Worm (Caenorhabditis elegans) whole organism, mixed stage, embryonic: ENCODE data around the gene C08B6.8.

ENCODE experiments used
- M03D4.4 ChIP-seq: sonication (generic microtip); optimal IDR thresholded peaks from 2 replicates; lab custom pipeline; 2017; ENCODE audit warnings: mild to moderate bottlenecking, missing genetic modification characterization, missing compliant biosample characterization
- bed-3 ChIP-seq: fragments of 200-800 bp; sonication (Bioruptor generic); optimal IDR thresholded peaks from 3 replicates; lab custom pipeline; 2018; ENCODE audit warnings: mild to moderate bottlenecking, missing genetic modification characterization, moderate library complexity, missing compliant biosample characterization
- ceh-39 ChIP-seq: fragments of 150-350 bp; optimal IDR thresholded peaks from 2 replicates; lab custom pipeline; 2014; ENCODE audit warnings: missing biosample characterization, missing genetic modification characterization
- ceh-43 ChIP-seq: fragments of 200-800 bp; sonication (Bioruptor generic); optimal IDR thresholded peaks from 2 replicates; lab custom pipeline; 2018; ENCODE audit warnings: mild to moderate bottlenecking, missing genetic modification characterization, moderate library complexity, missing compliant biosample characterization
- ceh-83 ChIP-seq: fragments of 200-800 bp; sonication (Bioruptor generic); optimal IDR thresholded peaks from 2 replicates; lab custom pipeline; 2018; ENCODE audit warnings: mild to moderate bottlenecking, missing genetic modification characterization, missing compliant biosample characterization
- ces-1 ChIP-seq: fragments of 150-350 bp; optimal IDR thresholded peaks from 2 replicates; lab custom pipeline; 2014; ENCODE audit warnings: missing biosample characterization, missing genetic modification reagents, missing genetic modification characterization
- drap-1 ChIP-seq: fragments of 200-800 bp; sonication (Bioruptor generic); optimal IDR thresholded peaks from 3 replicates; lab custom pipeline; 2018; ENCODE audit warnings: mild to moderate bottlenecking, missing genetic modification characterization, missing compliant biosample characterization
- elt-1 ChIP-seq: sonication (generic microtip); optimal IDR thresholded peaks from 2 replicates; lab custom pipeline; 2017; ENCODE audit warnings: missing genetic modification characterization, mild to moderate bottlenecking, missing compliant biosample characterization, antibody characterized with exemption, moderate library complexity, borderline replicate concordance; ENCODE audit not compliant: insufficient read depth
- elt-3 ChIP-seq: fragments of 150-350 bp; optimal IDR thresholded peaks from 2 replicates; lab custom pipeline; 2014; ENCODE audit warnings: missing biosample characterization, missing genetic modification characterization
- ham-2 ChIP-seq: fragments of 200-800 bp; sonication (Bioruptor generic); optimal IDR thresholded peaks from 2 replicates; lab custom pipeline; 2018; ENCODE audit warnings: mild to moderate bottlenecking, missing genetic modification characterization, missing compliant biosample characterization
- hlh-1 ChIP-seq: fragments of 150-350 bp; optimal IDR thresholded peaks from 2 replicates; lab custom pipeline; 2014; ENCODE audit warnings: missing biosample characterization, missing genetic modification reagents, missing genetic modification characterization
- lin-32 ChIP-seq: fragments of 200-800 bp; sonication (Bioruptor generic); optimal IDR thresholded peaks from 2 replicates; lab custom pipeline; 2018; ENCODE audit warnings: mild to moderate bottlenecking, missing genetic modification characterization, missing compliant biosample characterization
- lsy-2 ChIP-seq: fragments of 150-350 bp; optimal IDR thresholded peaks from 2 replicates; lab custom pipeline; 2014; ENCODE audit warnings: missing biosample characterization, missing genetic modification characterization
- mep-1 ChIP-seq: fragments of 150-350 bp; optimal IDR thresholded peaks from 2 replicates; lab custom pipeline; 2017; ENCODE audit warnings: missing biosample characterization, missing genetic modification reagents, missing genetic modification characterization, inconsistent platforms
- mls-2 ChIP-seq: sonication (generic microtip); optimal IDR thresholded peaks from 2 replicates; lab custom pipeline; 2016; ENCODE audit warnings: mild to moderate bottlenecking, missing genetic modification characterization, moderate library complexity, missing compliant biosample characterization
- nhr-12 ChIP-seq: fragments of 150-350 bp; optimal IDR thresholded peaks from 2 replicates; lab custom pipeline; 2014; ENCODE audit warnings: missing biosample characterization, missing genetic modification characterization
- nhr-2 ChIP-seq: fragments of 150-350 bp; optimal IDR thresholded peaks from 2 replicates; lab custom pipeline; 2014; ENCODE audit warnings: missing biosample characterization, missing genetic modification characterization
- nhr-237 ChIP-seq: fragments of 150-350 bp; optimal IDR thresholded peaks from 2 replicates; lab custom pipeline; 2014; ENCODE audit warnings: missing biosample characterization, missing genetic modification characterization
- nhr-28 ChIP-seq: fragments of 150-350 bp; optimal IDR thresholded peaks from 2 replicates; lab custom pipeline; 2014; ENCODE audit warnings: missing biosample characterization, missing genetic modification characterization
- nhr-76 ChIP-seq: sonication (generic microtip); optimal IDR thresholded peaks from 2 replicates; lab custom pipeline; 2017; ENCODE audit warnings: missing biosample characterization, missing genetic modification characterization
- pha-4 ChIP-seq: fragments of 150-350 bp; optimal IDR thresholded peaks from 2 replicates; lab custom pipeline; 2018; ENCODE audit warnings: missing biosample characterization, missing genetic modification reagents, missing genetic modification characterization
- sem-2 ChIP-seq: fragments of 200-800 bp; sonication (Bioruptor generic); optimal IDR thresholded peaks from 2 replicates; lab custom pipeline; 2018; ENCODE audit warnings: mild to moderate bottlenecking, missing genetic modification characterization, missing compliant biosample characterization
- snpc-4 ChIP-seq: fragments of 150-350 bp; optimal IDR thresholded peaks from 2 replicates; lab custom pipeline; 2014; ENCODE audit warnings: missing biosample characterization, missing genetic modification characterization
- sptf-1 ChIP-seq: sonication (generic microtip); optimal IDR thresholded peaks from 2 replicates; lab custom pipeline; 2017; ENCODE audit warnings: mild to moderate bottlenecking, missing genetic modification characterization, moderate library complexity, missing compliant biosample characterization
- tbx-8 ChIP-seq: fragments of 200-800 bp; sonication (Bioruptor generic); optimal IDR thresholded peaks from 2 replicates; lab custom pipeline; 2018; ENCODE audit warnings: mild to moderate bottlenecking, missing genetic modification characterization, moderate library complexity, missing compliant biosample characterization
- unc-120 ChIP-seq: sonication (generic microtip); optimal IDR thresholded peaks from 2 replicates; lab custom pipeline; 2017; ENCODE audit warnings: missing genetic modification characterization, missing compliant biosample characterization; ENCODE audit not compliant: poor library complexity, severe bottlenecking
- unc-62 ChIP-seq: fragments of 150-350 bp; optimal IDR thresholded peaks from 2 replicates; lab custom pipeline; 2014; ENCODE audit warnings: missing biosample characterization, missing genetic modification reagents, missing genetic modification characterization
- zip-8 ChIP-seq: fragments of 150-350 bp; optimal IDR thresholded peaks from 2 replicates; lab custom pipeline; 2014; ENCODE audit warnings: missing biosample characterization, missing genetic modification characterization
- ztf-11 ChIP-seq: fragments of 150-350 bp; optimal IDR thresholded peaks from 2 replicates; lab custom pipeline; 2014; ENCODE audit warnings: missing biosample characterization, missing genetic modification characterization

C08B6.8 gene

DNA sequence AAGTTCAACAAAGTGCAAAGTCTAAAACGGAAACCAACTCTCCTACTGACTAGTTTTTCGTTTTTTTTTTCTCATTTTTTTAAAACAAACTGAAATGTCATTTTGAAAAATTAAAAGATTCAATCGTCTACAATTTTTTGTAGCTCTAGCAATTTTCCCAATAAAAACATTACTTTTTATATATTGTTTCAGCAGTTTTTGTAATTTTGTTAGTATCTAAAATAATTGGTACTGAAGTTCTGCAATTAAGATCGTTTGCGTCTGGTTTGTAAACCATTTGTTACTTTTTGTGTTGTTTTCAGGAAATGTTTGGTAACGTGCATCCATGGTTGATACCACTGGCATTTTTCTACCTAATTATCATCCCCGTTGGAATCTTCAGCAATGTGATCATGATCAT lies 24.1 kb downstream of the C08B6.8 start, which contains the start of gene srsx-30:
Gene srsx-30, plus strand, starts transcription at position 301 of the 400 bp plus-strand sequence.
- TF ChIP-seq ceh-43 (GFP tag; lab: Kevin White, UChicago) (no peak), bed-3 (GFP tag; lab: Kevin White, UChicago) (no peak), nhr-76 (no peak), ces-1 (no peak)

DNA sequence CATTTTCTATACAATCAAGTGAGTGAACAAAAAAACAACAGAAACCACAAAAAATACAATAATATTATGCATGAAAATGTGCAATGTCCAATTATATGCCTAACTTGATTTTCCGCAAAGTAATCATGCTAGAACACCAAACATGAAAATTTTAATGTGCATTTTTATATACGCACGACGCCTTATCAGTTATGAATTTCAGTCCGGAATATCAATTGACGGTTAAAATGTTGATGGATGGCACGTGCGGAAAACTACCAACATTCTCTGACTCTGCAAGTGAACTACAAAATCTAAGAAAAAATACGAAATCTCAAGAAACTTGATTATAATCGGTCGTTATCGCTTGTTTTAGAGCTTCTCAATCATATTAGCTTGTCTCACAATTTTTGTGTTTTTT lies 25.5 kb downstream of the C08B6.8 start:
- TF ChIP-seq hlh-1 (no peak), ceh-39 (tag; lab: Kevin White, UChicago) (no peak), mep-1 (tag; lab: Kevin White, UChicago) (no peak), zip-8 (tag; lab: Kevin White, UChicago) (no peak), pha-4 (no peak), elt-1 (tag; lab: Kevin White, UChicago) (no peak), nhr-2 (tag; lab: Kevin White, UChicago) (no peak), bed-3 (GFP tag; lab: Kevin White, UChicago) (no peak), unc-62 (no peak), nhr-28 (tag; lab: Kevin White, UChicago) (no peak)

DNA sequence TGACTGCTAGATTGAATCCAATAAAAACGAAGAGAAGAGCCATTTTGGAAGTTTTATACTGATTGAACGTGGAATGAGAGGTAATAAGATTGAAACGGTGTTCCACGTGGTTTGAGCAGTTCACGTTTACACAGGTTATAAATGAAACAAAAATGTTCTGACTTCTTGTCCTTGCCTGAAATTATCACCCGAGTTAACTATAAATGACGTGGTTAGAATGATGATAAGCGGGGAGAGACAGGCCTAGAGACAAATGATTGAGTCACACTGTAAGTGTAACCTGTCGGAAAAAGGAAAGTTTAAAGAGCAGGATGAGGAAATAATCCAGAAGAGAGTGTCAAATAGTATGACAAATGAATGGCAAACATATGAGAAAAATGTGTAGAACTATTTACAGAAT lies 26.5 kb downstream of the C08B6.8 start, which contains the start of gene C51E3.10:
Gene C51E3.10, minus strand, starts transcription at position 181 of the 400 bp plus-strand sequence.
- TF ChIP-seq M03D4.4 (tag; lab: Kevin White, UChicago) (no peak), nhr-12 (tag; lab: Kevin White, UChicago) (no peak), nhr-76 (no peak), nhr-28 (tag; lab: Kevin White, UChicago) (no peak), snpc-4 (no peak), ham-2 (GFP tag; lab: Kevin White, UChicago) (no peak), ztf-11 (tag; lab: Kevin White, UChicago) (no peak), zip-8 (tag; lab: Kevin White, UChicago) (no peak), unc-62 (no peak), drap-1 (GFP tag; lab: Kevin White, UChicago) (no peak), mls-2 (tag; lab: Kevin White, UChicago) (no peak), bed-3 (GFP tag; lab: Kevin White, UChicago) (no peak)

DNA sequence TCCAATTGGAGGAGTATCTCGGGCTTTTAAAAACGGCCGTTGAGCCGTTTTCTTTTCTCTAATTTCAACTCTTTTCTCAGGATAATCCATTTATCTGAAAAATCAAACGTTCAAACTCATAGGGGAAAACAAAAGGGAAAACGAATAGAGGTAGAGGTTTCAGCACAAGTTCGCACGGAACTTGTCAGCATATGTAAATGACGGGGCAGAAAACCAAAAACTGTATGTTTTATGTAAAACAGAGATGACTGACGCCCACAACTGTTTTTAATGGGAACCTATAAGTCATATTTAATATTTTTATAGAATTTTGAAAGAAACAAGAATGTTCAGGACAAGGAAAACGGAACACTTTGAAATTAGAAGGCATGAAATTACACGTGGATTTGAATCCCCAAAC lies 31.9 kb downstream of the C08B6.8 start, which contains the start of gene C51E3.6:
Gene C51E3.6, minus strand, starts transcription at position 101 of the 400 bp plus-strand sequence.
- TF ChIP-seq ces-1: no peak
- no peak for TF ChIP-seq nhr-28 (tag; lab: Kevin White, UChicago)
- no peak for TF ChIP-seq sem-2 (GFP tag; lab: Kevin White, UChicago)
- no peak for TF ChIP-seq ceh-43 (GFP tag; lab: Kevin White, UChicago)
- no peak for TF ChIP-seq hlh-1
- TF ChIP-seq nhr-237 (tag; lab: Kevin White, UChicago): no peak
- no peak for TF ChIP-seq lsy-2 (tag; lab: Kevin White, UChicago)
- no peak for TF ChIP-seq lin-32 (GFP tag; lab: Kevin White, UChicago)
- TF ChIP-seq nhr-2 (tag; lab: Kevin White, UChicago): no peak
- no peak for TF ChIP-seq nhr-12 (tag; lab: Kevin White, UChicago)
- no peak for TF ChIP-seq unc-62

DNA sequence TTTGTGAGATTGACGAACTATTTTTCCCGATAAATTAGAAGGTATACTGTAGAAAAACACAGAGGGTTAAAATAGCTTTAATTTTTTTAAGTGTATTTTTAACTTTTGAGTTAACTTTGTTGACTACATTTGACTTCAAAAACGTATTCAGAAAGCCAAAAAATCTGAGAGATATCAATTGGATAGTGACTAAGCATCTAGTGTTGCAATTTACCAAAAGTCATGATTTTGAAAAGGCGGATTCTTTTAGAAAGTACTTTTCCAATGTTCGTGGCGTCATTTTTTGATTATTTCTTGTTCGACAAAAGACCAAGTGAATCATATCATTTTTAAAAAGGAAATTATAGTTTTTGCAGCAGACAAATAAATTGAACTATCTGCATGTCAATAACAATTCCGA lies 34.4 kb downstream of the C08B6.8 start:
- TF ChIP-seq snpc-4 (no peak), unc-120 (no peak), nhr-237 (tag; lab: Kevin White, UChicago) (no peak), sem-2 (GFP tag; lab: Kevin White, UChicago) (no peak), ceh-83 (GFP tag; lab: Kevin White, UChicago) (no peak), elt-1 (tag; lab: Kevin White, UChicago) (no peak), ham-2 (GFP tag; lab: Kevin White, UChicago) (no peak), sptf-1 (tag; lab: Kevin White, UChicago) (no peak), tbx-8 (GFP tag; lab: Kevin White, UChicago) (no peak), ces-1 (no peak), zip-8 (tag; lab: Kevin White, UChicago) (no peak), elt-3 (tag; lab: Kevin White, UChicago) (no peak)

DNA sequence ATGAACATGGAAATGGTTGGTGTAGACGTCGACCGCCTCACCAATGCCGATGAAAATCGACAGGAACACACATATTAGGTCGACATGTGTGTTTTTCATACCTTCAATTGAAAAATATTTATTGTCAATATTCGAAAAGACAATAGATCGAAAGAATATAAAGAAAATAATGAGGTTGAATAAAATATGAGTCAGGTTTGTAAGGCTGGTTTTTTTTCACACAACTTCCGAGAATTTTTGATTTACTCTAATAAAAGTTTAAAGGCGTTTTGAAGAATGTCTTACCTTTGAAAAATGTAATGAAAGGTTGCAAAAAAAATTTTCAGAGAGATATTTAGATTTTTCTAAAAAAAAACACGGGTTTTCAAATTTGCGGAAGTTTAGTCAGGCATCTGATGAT lies 39.2 kb downstream of the C08B6.8 start, which contains the start of gene egl-3:
Gene egl-3, minus strand, starts transcription at position 101 of the 400 bp plus-strand sequence.
- TF ChIP-seq hlh-1 (no peak), unc-120 (no peak), sem-2 (GFP tag; lab: Kevin White, UChicago) (no peak), zip-8 (tag; lab: Kevin White, UChicago) (no peak), nhr-28 (tag; lab: Kevin White, UChicago) (no peak)
- TF ChIP-seq, all 35 proteins: peak for 0
